Worm (Caenorhabditis elegans) whole organism, L4/young adult: ENCODE data around the gene F08C6.5.

ENCODE experiments used
- W03F9.2 ChIP-seq: fragments of 150-350 bp; optimal IDR thresholded peaks from 2 replicates; lab custom pipeline; 2014; ENCODE audit warnings: missing biosample characterization, missing genetic modification characterization
- dao-5 ChIP-seq: sonication (generic microtip); optimal IDR thresholded peaks from 2 replicates; lab custom pipeline; 2016; ENCODE audit warnings: missing genotype, missing genetic modification characterization, moderate library complexity, missing compliant biosample characterization
- him-1 ChIP-seq: sonication (generic microtip); optimal IDR thresholded peaks from 2 replicates; lab custom pipeline; 2016; ENCODE audit warnings: missing genotype, missing genetic modification reagents, missing genetic modification characterization, missing compliant biosample characterization

ce11 chrX:7537742-7538268 is 21.4 kb upstream of the F08C6.5 start, which contains the start of gene dpy-7:
- TF ChIP-seq W03F9.2 (tag; lab: Kevin White, UChicago), result no peak
- no peak for TF ChIP-seq dao-5 (tag; lab: Kevin White, UChicago)
- no peak for TF ChIP-seq him-1 (tag; lab: Kevin White, UChicago)
